Fruit fly (Drosophila melanogaster): ENCODE measurements around the gene Cmpk.

The Cmpk gene

DNA sequence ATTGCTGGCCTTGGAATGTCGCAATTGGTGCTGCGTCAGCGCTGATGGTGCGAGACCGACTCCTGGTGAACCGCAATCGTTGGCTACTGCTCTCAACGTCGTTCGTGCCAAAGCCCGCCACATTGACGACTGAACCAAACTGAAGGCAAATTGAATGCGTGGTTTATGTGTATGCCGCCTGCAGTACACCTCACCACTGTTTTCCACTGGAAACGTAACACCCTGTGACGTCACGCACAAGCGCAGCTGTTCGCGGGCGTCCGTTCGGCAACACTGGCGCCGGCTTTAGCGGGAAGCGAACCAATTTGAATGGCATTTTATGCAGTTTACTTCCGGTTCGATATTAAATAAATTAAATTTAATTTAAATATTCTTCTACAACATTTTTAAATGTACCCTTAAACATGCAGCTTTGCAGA, at the start of gene Cmpk:
Cmpk (minus strand) TSS at position 225 of the 419 bp plus-strand sequence.
- TF ChIP-seq CTCF (optimal IDR thresholded peaks at IDR 0.05): no peak

DNA sequence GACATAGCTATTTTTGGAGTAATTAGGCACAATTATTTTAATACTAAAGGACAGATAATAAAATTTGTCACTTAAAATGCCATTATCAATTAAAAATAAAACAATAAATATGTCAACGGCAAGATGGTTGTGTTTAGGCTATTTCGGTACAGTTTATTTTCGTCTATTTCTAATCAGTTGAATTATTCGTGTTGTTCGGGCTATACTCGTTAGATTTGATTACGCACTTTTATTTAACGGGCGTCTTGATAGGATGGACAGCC, 49.8 kb upstream of the Cmpk start:
- TF ChIP-seq CTCF (optimal IDR thresholded peaks at IDR 0.05) (no peak), CG8478 (optimal IDR thresholded peaks at IDR 0.05) (no peak)

DNA sequence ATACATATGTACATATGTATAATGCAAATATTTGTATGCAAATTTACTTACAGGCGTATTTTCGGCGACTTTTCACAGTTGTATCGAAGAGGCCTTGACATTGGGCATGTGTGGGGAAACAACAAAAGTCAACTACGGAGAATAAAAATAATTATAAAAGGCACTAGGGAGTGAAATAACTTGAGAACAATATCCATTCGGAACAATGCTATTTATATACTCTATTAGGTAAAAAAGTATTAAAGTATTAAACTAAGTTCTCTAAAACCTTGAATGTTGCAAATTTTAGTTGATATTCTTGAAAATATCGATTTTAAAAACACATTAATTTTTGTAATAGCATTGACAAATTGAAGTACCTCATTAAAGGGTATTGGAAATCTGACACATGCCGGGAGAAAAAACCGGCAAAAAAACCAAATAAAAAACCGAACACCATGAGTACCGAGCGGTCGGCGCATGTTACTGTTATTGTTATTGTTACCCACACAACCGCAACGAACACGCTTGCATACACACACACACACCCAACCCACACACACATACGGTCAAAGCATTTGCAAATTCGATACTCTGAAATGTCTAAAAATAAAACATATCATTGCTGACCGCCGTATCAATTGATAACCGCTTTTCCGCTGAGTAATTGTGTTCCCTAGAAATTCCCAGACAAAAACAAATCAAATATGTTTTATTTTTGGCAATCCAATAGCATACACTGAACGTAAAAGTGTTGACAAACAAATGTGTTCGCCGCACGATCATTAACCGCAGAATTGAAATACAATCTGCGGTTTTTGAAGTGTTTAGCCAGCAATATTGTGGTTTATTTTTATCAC, 49.3 kb upstream of the Cmpk start:
- TF ChIP-seq CTCF (optimal IDR thresholded peaks at IDR 0.05): no peak
- no peak for TF ChIP-seq CG8478 (optimal IDR thresholded peaks at IDR 0.05)

DNA sequence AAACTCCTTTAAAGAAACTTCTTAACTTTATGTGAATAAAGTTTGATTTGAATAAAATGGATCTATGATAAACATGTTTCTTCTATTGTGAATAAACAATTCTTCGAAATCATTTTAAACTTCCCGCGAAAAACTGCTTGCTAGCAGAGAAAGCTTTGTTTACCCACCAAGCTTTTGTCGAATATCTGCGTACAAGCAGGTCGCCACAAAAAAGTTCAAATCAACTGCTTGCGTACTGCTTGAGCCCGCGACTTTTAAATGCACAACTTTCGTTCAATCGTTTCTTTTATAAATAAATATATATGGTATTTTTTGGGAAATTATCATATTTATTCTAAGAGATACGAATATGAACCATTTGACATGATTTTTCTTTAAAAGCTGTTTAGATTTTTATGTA, 48.2 kb upstream of the Cmpk start:
- TF ChIP-seq CTCF (optimal IDR thresholded peaks at IDR 0.05): no peak
- TF ChIP-seq CG8478 (optimal IDR thresholded peaks at IDR 0.05): no peak

DNA sequence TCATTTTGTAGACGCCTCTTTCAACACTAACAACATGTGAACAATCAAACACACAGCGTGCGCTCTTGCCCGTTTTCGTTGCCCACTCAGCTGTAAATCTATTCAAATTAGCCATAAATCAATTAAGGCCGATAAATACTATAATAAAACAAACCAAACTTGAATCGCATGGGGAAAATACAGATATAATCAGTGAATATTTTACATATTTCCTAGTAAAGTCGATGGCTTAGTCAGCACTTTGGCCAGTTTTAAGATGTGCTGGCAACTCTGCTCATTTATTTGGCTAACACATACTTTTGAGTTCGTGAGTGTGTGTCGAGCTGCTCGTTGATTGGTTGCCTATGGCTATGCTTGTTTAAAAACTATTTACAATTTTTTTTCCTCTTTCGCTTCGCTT, 44.0 kb upstream of the Cmpk start:
- no peak for TF ChIP-seq CTCF (optimal IDR thresholded peaks at IDR 0.05)
- TF ChIP-seq CG8478 (optimal IDR thresholded peaks at IDR 0.05): no peak

DNA sequence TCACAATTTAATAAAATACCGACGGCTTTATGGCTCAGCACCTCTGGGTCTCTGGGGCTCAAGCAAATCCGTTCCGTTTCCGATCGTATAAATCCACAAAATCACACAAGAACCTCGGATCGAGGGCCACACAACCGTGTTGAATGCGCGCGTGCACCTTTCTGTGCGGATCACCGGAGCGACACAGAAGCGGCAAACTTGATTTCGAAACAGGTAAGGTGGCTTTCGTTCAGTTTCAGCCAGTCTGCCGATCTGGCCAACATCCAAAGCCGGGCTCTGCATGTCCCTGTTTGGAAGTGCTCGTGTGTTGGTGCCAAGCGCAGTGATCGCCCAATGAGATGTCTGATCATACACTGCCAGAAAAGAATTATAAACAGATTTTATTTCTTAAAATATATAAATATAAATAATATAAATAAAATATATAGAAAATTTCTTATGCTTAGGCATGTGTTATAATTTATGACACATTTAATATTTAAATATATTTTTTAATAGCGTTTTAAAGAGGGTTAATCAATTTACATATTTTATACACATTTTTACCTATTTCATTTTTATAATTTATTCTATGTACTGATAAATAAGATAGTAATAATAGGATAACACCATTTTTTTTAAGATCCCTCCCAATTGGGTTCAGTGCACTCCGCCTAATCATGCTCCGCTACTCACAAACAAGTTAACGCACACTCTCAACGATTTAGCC, 43.4 kb upstream of the Cmpk start, which contains the start of gene dysf:
dysf (minus strand) TSS at position 210 of the 709 bp plus-strand sequence.
- no peak for TF ChIP-seq CG8478 (optimal IDR thresholded peaks at IDR 0.05)
- TF ChIP-seq CTCF (optimal IDR thresholded peaks at IDR 0.05): no peak

DNA sequence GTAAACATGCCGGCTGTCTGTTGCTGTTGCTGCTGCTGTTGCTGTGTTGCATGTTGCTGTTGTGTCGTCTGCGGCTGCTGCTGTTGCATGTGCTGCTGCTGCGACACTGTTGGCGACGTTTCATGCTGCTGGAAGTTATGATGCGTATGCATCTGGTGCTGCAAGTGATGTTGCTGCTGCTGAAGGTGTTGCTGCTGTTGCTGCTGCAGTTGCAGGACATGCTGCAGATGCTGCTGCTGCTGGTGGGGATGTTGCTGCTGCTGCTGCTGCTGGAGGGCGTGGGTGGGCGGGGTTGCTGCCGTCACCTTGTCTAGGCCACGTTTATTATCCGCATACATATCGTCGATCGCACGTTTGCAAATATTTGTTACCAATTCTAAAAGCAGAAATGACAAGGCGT, 41.0 kb upstream of the Cmpk start:
- TF ChIP-seq CG8478 (optimal IDR thresholded peaks at IDR 0.05): no peak
- TF ChIP-seq CTCF (optimal IDR thresholded peaks at IDR 0.05): no peak

DNA sequence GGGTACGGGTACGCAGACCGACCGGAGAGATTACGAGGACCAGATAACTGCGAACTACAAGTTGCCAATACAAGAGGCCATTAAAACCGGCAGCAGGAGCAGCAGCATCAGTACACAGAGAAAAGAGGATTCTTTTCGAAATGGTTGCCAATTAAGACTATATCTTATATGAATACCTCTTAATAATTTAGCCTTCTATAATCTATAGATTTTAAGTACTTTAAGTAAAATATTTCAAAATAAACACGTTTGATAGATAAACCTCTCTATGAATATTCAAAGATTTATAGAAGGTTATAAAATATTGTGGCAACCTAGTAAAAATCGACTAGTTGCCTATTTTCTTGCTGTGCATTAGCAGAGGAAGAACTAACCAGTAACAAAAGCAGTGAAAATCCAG, 40.3 kb upstream of the Cmpk start:
- no peak for TF ChIP-seq CG8478 (optimal IDR thresholded peaks at IDR 0.05)
- no peak for TF ChIP-seq CTCF (optimal IDR thresholded peaks at IDR 0.05)

DNA sequence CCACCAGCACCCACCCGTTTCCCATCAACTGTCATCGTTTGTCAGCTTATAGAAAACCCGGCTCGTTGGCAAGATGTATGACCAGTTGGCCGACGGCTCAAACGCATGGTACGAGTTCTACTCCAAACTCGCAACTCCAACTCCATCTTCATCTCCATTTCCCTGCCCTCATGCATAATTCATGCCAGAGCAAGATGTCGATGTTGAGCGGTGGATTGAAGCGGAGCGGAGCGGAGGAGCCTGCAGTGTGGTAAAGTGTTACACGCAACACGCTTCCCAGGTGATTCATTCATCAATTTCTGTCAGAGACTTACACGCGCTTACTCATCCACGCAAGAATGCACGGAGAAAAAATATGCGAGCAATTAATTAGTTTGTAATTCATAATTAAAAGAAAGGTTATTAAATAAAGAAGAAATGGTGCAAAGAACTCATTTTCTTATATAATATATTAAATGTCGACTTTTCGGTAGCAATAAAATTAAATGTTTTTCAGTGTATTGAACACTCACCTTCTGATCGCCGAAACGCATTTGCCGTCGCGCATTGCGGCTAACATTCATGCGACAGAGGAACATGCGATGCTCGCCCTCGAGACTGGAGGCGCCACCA, 26.2 kb upstream of the Cmpk start:
- TF ChIP-seq CTCF (optimal IDR thresholded peaks at IDR 0.05) (no peak), CG8478 (optimal IDR thresholded peaks at IDR 0.05) (no peak)

DNA sequence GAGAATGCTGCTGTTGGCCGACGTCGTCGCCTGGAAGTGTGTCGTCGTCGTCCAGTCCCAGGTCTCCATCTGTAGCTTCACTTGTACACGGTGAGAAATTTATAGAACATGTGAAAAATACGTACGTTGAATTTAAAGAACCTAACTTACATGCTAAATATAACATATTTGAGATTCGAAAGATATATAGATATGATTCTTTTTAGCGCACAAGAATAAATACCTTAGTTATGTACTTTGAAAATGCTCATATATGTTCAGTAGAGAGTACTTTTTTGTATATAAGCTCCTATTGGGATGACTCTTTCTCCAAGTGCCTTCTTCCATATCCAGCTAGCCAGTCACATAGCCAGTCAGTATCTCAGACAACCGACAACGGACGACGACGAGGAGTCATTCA, 20.0 kb upstream of the Cmpk start:
- no peak for TF ChIP-seq CG8478 (optimal IDR thresholded peaks at IDR 0.05)
- TF ChIP-seq CTCF (optimal IDR thresholded peaks at IDR 0.05): no peak

DNA sequence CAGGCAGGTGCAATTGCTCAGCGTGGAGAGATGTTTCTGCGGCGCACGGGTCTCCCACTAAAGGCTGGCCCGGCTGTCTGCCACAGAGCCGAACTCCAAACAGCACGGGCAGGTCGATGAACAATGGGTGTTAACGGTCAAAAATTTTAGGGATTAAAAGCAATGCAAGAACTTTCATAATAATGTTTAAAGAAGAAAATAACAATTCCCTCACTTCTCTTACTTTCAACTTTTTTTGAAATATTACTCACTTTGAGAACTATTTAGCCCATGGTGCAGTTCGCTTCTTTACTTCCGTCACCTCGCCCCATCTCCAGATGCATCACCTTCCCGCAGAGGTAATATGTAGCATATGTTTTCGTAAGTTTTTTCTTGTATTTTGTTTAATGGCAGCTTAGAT, 17.2 kb upstream of the Cmpk start:
- no peak for TF ChIP-seq CTCF (optimal IDR thresholded peaks at IDR 0.05)
- TF ChIP-seq CG8478 (optimal IDR thresholded peaks at IDR 0.05): no peak

DNA sequence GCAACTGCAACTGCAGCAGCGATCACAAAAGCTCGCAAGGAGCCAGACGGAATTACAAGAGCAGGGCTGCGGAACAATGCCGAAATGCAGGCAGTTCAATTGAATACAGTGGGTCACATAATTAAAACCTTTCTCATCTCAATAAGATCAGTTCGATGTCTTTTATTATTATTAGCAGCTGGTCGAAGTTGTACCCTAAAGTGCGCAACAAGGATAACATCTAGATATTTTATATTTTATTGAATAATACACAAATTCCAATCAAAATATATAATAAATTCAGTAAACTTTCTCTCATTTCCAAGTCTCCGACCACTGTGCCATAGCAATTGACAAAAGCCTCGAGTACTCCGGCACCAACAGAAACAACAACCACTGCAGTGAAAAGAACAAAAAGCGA, 12.9 kb upstream of the Cmpk start:
- TF ChIP-seq CG8478 (optimal IDR thresholded peaks at IDR 0.05) (no peak), CTCF (optimal IDR thresholded peaks at IDR 0.05) (no peak)

DNA sequence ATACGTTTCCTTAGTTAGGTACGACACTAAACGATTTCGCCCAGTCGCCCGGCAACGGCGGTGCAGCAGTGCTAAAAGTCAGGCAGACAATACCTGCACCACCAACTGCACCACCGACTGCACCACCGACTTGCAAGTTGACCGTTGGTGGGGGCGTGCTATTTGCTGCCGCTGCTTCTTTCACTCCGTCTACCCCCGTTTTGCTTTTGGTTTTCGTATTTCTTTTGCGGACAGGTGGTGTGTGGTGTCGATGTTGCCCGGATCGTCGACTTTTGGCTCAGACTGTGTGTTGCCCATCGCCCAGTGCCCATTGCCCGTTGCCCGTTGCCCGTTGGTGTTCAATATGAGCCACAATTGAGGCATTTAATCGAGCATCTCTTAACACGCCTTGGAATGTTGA, 9.5 kb upstream of the Cmpk start:
- TF ChIP-seq CG8478 (optimal IDR thresholded peaks at IDR 0.05): no peak
- TF ChIP-seq CTCF (optimal IDR thresholded peaks at IDR 0.05): no peak

DNA sequence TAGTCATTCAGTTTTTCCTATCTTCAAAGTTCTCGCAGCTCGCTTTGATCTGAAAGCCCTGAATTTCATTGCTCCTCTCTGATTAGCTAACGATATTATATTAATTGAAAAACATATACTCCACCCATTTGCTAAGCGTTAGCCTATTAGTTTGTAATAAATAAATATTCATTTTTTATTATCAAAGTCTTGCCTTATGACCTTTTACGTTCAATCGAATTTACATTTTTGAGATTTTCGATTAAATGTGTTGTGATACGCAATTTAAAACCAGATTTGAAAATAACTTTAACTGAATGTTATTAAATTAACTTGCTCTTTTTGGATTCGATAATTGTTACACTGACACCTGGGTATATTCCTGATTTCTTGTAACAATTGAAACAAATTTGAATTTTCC, 7.7 kb upstream of the Cmpk start, which contains the start of gene CG14551:
CG14551 (minus strand) TSS at position 101 of the 400 bp plus-strand sequence.
- TF ChIP-seq CTCF (optimal IDR thresholded peaks at IDR 0.05): no peak
- TF ChIP-seq CG8478 (optimal IDR thresholded peaks at IDR 0.05): no peak

DNA sequence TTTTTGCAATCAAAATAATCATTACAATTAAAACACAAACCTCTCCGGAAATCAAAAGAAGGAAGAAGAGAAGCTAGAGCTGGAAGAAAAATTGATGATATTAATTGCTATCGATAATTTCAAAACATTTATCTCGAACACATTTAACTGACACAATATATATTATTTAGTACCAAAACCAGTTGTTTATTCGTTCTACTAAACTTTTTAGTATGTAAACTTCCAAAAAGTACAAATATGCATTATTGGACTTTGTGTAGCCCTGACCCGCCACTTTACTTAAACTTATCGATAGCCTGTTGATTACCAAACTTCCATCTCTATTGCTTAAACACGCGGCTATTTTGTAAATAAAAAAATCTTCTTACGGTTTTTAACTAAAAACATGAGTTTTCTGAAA, 4.0 kb upstream of the Cmpk start, which contains the start of the genes RpL34a and Trmt61:
RpL34a (minus strand) TSS at position 73 of the 400 bp plus-strand sequence.
Trmt61 (plus strand) TSS at position 302 of the 400 bp plus-strand sequence.
- TF ChIP-seq CG8478 (optimal IDR thresholded peaks at IDR 0.05) (no peak), CTCF (optimal IDR thresholded peaks at IDR 0.05) (no peak)

DNA sequence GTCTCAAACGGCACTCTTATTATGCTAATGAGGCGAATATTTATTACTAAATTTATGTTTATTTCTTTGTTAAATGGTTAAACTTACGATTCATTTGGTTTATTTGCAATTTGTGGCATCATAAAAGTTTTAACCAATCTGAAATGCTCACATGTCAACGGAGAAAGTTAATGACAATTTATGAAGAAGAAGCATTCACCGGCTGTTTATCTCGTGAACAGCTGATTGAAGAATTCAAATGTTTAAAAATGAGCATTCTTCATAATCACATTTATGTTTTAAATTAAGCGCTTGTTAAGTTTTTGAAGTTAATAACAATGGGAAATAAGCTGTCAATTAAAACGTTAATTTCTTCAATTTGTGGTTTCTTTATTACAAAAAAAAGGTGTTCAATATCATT, 2.8 kb upstream of the Cmpk start, which contains the start of the genes PIG-P and Tcs6:
PIG-P (minus strand) TSS at position 158 of the 400 bp plus-strand sequence.
Tcs6 (minus strand) TSS at position 158 of the 400 bp plus-strand sequence.
- TF ChIP-seq CTCF (optimal IDR thresholded peaks at IDR 0.05): no peak
- TF ChIP-seq CG8478 (optimal IDR thresholded peaks at IDR 0.05): no peak

Measured in S2 (cell line).